Worm (Caenorhabditis elegans) whole organism, young adult: Measurements from ENCODE around the gene F40G9.6.

Source experiments
- B0019.2 ChIP-seq: fragments of 200-800 bp; sonication (Bioruptor generic); conservative IDR thresholded peaks from 2 replicates; pipeline ENCODE4 v1.3.6; 2022; ENCODE audit warnings: missing genetic modification reagents, missing genetic modification characterization, missing compliant biosample characterization
- B0261.1 ChIP-seq: sonication (generic microtip); optimal IDR thresholded peaks from 2 replicates; lab custom pipeline; 2016; ENCODE audit warnings: mild to moderate bottlenecking, missing genetic modification characterization, moderate library complexity, missing compliant biosample characterization
- F22D6.2 ChIP-seq: sonication (generic microtip); optimal IDR thresholded peaks from 2 replicates; lab custom pipeline; 2016; ENCODE audit warnings: mild to moderate bottlenecking, missing genetic modification characterization, missing compliant biosample characterization
- F33H1.4 ChIP-seq: fragments of 200-800 bp; sonication (Bioruptor generic); IDR thresholded peaks from 2 replicates; pipeline ENCODE4 v1.3.6; 2022; ENCODE audit warnings: missing genetic modification reagents, missing genetic modification characterization, missing compliant biosample characterization
- F52B5.7 ChIP-seq: sonication (generic microtip); optimal IDR thresholded peaks from 2 replicates; lab custom pipeline; 2016; ENCODE audit warnings: mild to moderate bottlenecking, missing genetic modification characterization, missing compliant biosample characterization
- Y67H2A.10 ChIP-seq: fragments of 200-800 bp; sonication (Bioruptor generic); conservative IDR thresholded peaks from 2 replicates; pipeline ENCODE4 v1.3.6; 2022; ENCODE audit warnings: missing genetic modification reagents, missing genetic modification characterization, missing compliant biosample characterization
- Y95B8A.8 ChIP-seq: fragments of 200-800 bp; sonication (Bioruptor generic); IDR thresholded peaks from 2 replicates; pipeline ENCODE4 v1.3.6; 2022; ENCODE audit warnings: missing genetic modification reagents, missing genetic modification characterization, missing compliant biosample characterization
- aptf-2 ChIP-seq: fragments of 200-800 bp; sonication (Bioruptor generic); conservative IDR thresholded peaks from 2 replicates; pipeline ENCODE4 v1.3.6; 2022; ENCODE audit warnings: missing genetic modification reagents, missing genetic modification characterization, missing compliant biosample characterization
- cebp-1 ChIP-seq, 2 experiments: fragments of 200-800 bp in 1 of 2; sonication (Bioruptor generic) in 1 of 2; sonication (generic microtip) in 1 of 2; IDR thresholded peaks in 1 of 2; optimal IDR thresholded peaks in 1 of 2; 2 replicates each; pipeline versions ENCODE4 v1.3.6 to Lab custom; 2017 to 2022; ENCODE audit warnings: missing compliant biosample characterization in 2 of 2, missing genetic modification characterization in 2 of 2, mild to moderate bottlenecking in 1 of 2, missing genetic modification reagents in 1 of 2, moderate library complexity in 1 of 2
- ceh-91 ChIP-seq: fragments of 200-800 bp; sonication (Bioruptor generic); IDR thresholded peaks from 2 replicates; pipeline ENCODE4 v1.3.6; 2022; ENCODE audit warnings: missing genetic modification reagents, missing genetic modification characterization, missing compliant biosample characterization
- egrh-3 ChIP-seq: fragments of 200-800 bp; sonication (Bioruptor generic); IDR thresholded peaks from 2 replicates; pipeline ENCODE4 v1.3.6; 2022; ENCODE audit warnings: missing genetic modification reagents, missing genetic modification characterization, missing compliant biosample characterization
- hmg-1.2 ChIP-seq: fragments of 200-800 bp; sonication (Bioruptor generic); IDR thresholded peaks from 2 replicates; pipeline ENCODE4 v1.3.6; 2022; ENCODE audit warnings: missing genetic modification reagents, missing genetic modification characterization, missing compliant biosample characterization
- hsf-1 ChIP-seq: fragments of 200-800 bp; sonication (Bioruptor generic); IDR thresholded peaks from 2 replicates; pipeline ENCODE4 v1.3.6; 2022; ENCODE audit warnings: missing genetic modification reagents, missing genetic modification characterization, missing compliant biosample characterization
- lag-1 ChIP-seq: fragments of 200-800 bp; sonication (Bioruptor generic); IDR thresholded peaks from 2 replicates; pipeline ENCODE4 v1.3.6; 2022; ENCODE audit warnings: missing genetic modification reagents, missing genetic modification characterization, missing compliant biosample characterization
- lir-1 ChIP-seq: fragments of 200-800 bp; sonication (Bioruptor generic); conservative IDR thresholded peaks from 2 replicates; pipeline ENCODE4 v1.3.6; 2022; ENCODE audit warnings: missing genetic modification reagents, missing genetic modification characterization, missing compliant biosample characterization
- madf-10 ChIP-seq: sonication (generic microtip); optimal IDR thresholded peaks from 2 replicates; lab custom pipeline; 2016; ENCODE audit warnings: mild to moderate bottlenecking, missing genetic modification characterization, missing compliant biosample characterization
- mxl-1 ChIP-seq: sonication (generic microtip); optimal IDR thresholded peaks from 2 replicates; lab custom pipeline; 2016; ENCODE audit warnings: missing genetic modification characterization, missing compliant biosample characterization
- nfya-1 ChIP-seq: sonication (generic microtip); optimal IDR thresholded peaks from 2 replicates; lab custom pipeline; 2017; ENCODE audit warnings: antibody characterized with exemption, missing compliant biosample characterization, missing genetic modification characterization, borderline replicate concordance; ENCODE audit not compliant: insufficient read depth
- snpc-3.4 ChIP-seq: sonication (generic microtip); optimal IDR thresholded peaks from 2 replicates; lab custom pipeline; 2017; ENCODE audit warnings: missing genetic modification characterization, mild to moderate bottlenecking, missing compliant biosample characterization, antibody characterized with exemption, moderate library complexity, missing genotype, missing genetic modification reagents
- zfh-2 ChIP-seq: fragments of 200-800 bp; sonication (Bioruptor generic); conservative IDR thresholded peaks from 2 replicates; pipeline ENCODE4 v1.3.6; 2022; ENCODE audit warnings: missing genetic modification reagents, missing genetic modification characterization, missing compliant biosample characterization
- ztf-26 ChIP-seq: sonication (generic microtip); optimal IDR thresholded peaks from 2 replicates; lab custom pipeline; 2017; ENCODE audit warnings: missing genetic modification characterization, missing compliant biosample characterization

Gene F40G9.6

DNA sequence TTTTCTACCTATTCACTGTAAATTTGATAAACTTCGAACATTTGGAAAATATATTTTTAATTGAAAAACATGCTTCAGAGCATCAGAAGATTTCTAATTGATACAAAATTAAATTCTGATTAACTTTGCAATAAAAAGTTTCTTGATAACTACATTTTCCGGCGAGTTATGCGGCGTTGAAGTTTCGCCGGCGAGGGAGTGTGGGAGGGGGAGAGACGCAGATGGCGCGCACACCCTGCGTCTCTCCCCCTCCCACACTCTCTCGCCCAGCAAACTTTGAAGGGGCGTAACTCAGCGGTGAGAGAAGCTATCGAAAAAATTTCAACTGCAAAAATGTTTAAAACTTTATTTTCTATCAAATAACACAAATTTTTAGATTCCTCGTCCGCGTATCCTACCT is 43.2 kb downstream of the F40G9.6 start:
- TF ChIP-seq F33H1.4, result no peak
- TF ChIP-seq cebp-1 (GFP tag; IDR thresholded peaks at IDR 0.05; lab: Robert Waterston, UW), result no peak
- TF ChIP-seq cebp-1 (tag; optimal IDR thresholded peaks at IDR 0.05; lab: Kevin White, UChicago), result no peak
- TF ChIP-seq hmg-1.2 (GFP tag; lab: Robert Waterston, UW), result peak; percentile 74
- TF ChIP-seq F22D6.2 (tag; lab: Kevin White, UChicago), result no peak
- no peak for TF ChIP-seq nfya-1 (tag; lab: Kevin White, UChicago)
- TF ChIP-seq B0261.1, result no peak

DNA sequence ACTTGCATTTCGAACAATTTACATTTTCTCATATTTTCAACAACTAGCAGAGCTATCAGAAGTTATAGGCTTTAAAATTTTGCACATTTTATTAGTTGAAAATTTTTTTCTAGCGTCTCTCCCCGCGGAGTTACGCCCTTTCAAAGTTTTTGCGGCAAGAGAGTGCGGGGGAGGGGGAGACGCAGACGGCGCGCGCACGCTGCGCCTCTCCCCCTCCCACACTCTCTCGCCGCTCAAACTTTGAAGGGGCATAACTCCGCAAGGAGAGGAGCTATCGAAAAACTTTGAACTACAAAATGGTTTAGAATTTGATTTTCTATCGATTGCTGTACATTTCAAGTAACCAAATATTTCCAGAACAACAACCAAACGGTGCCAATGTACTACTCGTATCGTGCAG is 47.7 kb downstream of the F40G9.6 start:
- TF ChIP-seq zfh-2 (GFP tag; lab: Robert Waterston, UW) (peak; percentile 77), aptf-2 (GFP tag; lab: Robert Waterston, UW) (no peak), Y95B8A.8 (GFP tag; lab: Robert Waterston, UW) (no peak), F52B5.7 (no peak), lag-1 (GFP tag; lab: Robert Waterston, UW) (no peak), hmg-1.2 (GFP tag; lab: Robert Waterston, UW) (peak; percentile 82), lir-1 (no peak), ceh-91 (no peak), cebp-1 (GFP tag; IDR thresholded peaks at IDR 0.05; lab: Robert Waterston, UW) (no peak), cebp-1 (tag; optimal IDR thresholded peaks at IDR 0.05; lab: Kevin White, UChicago) (no peak), egrh-3 (peak; percentile 70; the same call in 1 of the 2 replicates), mxl-1 (tag; lab: Kevin White, UChicago) (no peak), ztf-26 (tag; lab: Kevin White, UChicago) (no peak), B0019.2 (GFP tag; lab: Robert Waterston, UW) (no peak), Y67H2A.10 (GFP tag; lab: Robert Waterston, UW) (no peak), snpc-3.4 (no peak), hsf-1 (GFP tag; lab: Robert Waterston, UW) (no peak), madf-10 (tag; lab: Kevin White, UChicago) (no peak)
